Worm (Caenorhabditis elegans): ENCODE results near the gene ntp-1.

Gene ntp-1

ce11 chrIV:7824649-7825048, 30.0 kb upstream of the ntp-1 start:
- no peak for TF ChIP-seq nfyb-1 (GFP tag; IDR thresholded peaks at IDR 0.05)
- TF ChIP-seq dpl-1 (GFP tag; optimal IDR thresholded peaks at IDR 0.05): no peak
- no peak for TF ChIP-seq D2030.7 (GFP tag; IDR thresholded peaks at IDR 0.05)
- no peak for TF ChIP-seq ceh-58 (GFP tag; IDR thresholded peaks at IDR 0.05)
- no peak for TF ChIP-seq B0035.1 (tag; optimal IDR thresholded peaks at IDR 0.05)
- TF ChIP-seq pbrm-1 (GFP tag; IDR thresholded peaks at IDR 0.05): no peak
- no peak for TF ChIP-seq F52B5.7 (tag; optimal IDR thresholded peaks at IDR 0.05)
- TF ChIP-seq ztf-3 (GFP tag; optimal IDR thresholded peaks at IDR 0.05): no peak
- TF ChIP-seq T26A5.8 (tag; optimal IDR thresholded peaks at IDR 0.05): no peak
- no peak for TF ChIP-seq ztf-22 (GFP tag; optimal IDR thresholded peaks at IDR 0.05)
- TF ChIP-seq madf-6 (GFP tag; IDR thresholded peaks at IDR 0.05): no peak

DNA sequence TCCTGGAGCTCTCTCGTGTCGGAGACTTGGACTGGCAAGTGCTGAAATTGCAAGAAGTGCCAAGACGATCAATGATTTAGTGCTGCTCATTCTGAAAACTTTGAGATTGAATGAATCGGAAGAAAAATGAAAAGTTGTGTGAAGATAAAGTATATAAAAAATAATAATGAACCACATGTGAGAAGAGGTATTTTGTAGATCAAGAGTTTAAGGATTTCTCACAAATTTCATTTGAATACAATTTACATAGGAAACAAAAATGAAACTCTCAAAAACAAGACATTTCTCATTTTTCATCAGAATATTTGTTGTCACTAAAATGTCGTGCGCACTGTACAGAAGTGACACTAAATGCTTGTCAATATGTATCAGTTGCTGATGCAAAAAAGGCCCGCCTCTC, 27.9 kb upstream of the ntp-1 start, which contains the start of gene T14A8.2:
Gene T14A8.2, minus strand, starts transcription at position 101 of the 400 bp plus-strand sequence.
- TF ChIP-seq unc-130 (GFP tag; optimal IDR thresholded peaks at IDR 0.05) (no peak), bed-2 (GFP tag; IDR thresholded peaks at IDR 0.05) (no peak), ztf-3 (GFP tag; optimal IDR thresholded peaks at IDR 0.05) (no peak), chd-7 (tag; optimal IDR thresholded peaks at IDR 0.05) (no peak), nfya-1 (tag; optimal IDR thresholded peaks at IDR 0.05; ENCODE audit: borderline replicate concordance, insufficient read depth) (no peak), snpc-1.1 (tag; optimal IDR thresholded peaks at IDR 0.05; ENCODE audit: insufficient read depth) (no peak), aptf-3 (GFP tag; IDR thresholded peaks at IDR 0.05) (no peak), nfyb-1 (GFP tag; IDR thresholded peaks at IDR 0.05) (no peak), ceh-100 (GFP tag; IDR thresholded peaks at IDR 0.05) (no peak), F57C9.4 (tag; optimal IDR thresholded peaks at IDR 0.05) (no peak), zfh-2 (GFP tag; conservative IDR thresholded peaks at IDR 0.05) (no peak), ama-1 (optimal IDR thresholded peaks at IDR 0.05) (no peak), ama-1 (GFP tag; optimal IDR thresholded peaks at IDR 0.05) (no peak), C06A6.2 (GFP tag; conservative IDR thresholded peaks at IDR 0.05) (no peak), madf-8 (GFP tag; conservative IDR thresholded peaks at IDR 0.05) (no peak), egl-44 (GFP tag; IDR thresholded peaks at IDR 0.05) (no peak)

- TF ChIP-seq akir-1 (GFP tag; optimal IDR thresholded peaks at IDR 0.05) (no peak), sdz-38 (tag; optimal IDR thresholded peaks at IDR 0.05) (no peak), him-1 (tag; optimal IDR thresholded peaks at IDR 0.05) (no peak), zfh-2 (GFP tag; conservative IDR thresholded peaks at IDR 0.05) (no peak), chd-7 (tag; optimal IDR thresholded peaks at IDR 0.05) (no peak), cebp-1 (GFP tag; IDR thresholded peaks at IDR 0.05) (no peak), cebp-1 (tag; optimal IDR thresholded peaks at IDR 0.05) (peak; percentile 37), lin-35 (GFP tag; optimal IDR thresholded peaks at IDR 0.05) (peak in 1 of 3 experiments; percentile 33), ceh-27 (GFP tag; optimal IDR thresholded peaks at IDR 0.05) (peak; percentile 25), cebp-2 (GFP tag; IDR thresholded peaks at IDR 0.05) (no peak), pbrm-1 (GFP tag; IDR thresholded peaks at IDR 0.05) (no peak), hmg-1.2 (GFP tag; IDR thresholded peaks at IDR 0.05) (peak; percentile 82), unc-62 (GFP tag; optimal IDR thresholded peaks at IDR 0.05) (no peak), aptf-2 (GFP tag; conservative IDR thresholded peaks at IDR 0.05) (no peak), ztf-25 (GFP tag; IDR thresholded peaks at IDR 0.05) (no peak), B0035.1 (tag; optimal IDR thresholded peaks at IDR 0.05) (no peak), ekl-4 (GFP tag; IDR thresholded peaks at IDR 0.05) (no peak), ceh-58 (GFP tag; IDR thresholded peaks at IDR 0.05) (no peak), B0261.1 (tag; optimal IDR thresholded peaks at IDR 0.05) (no peak), pha-4 (tag; optimal IDR thresholded peaks at IDR 0.05) (no peak), F23B12.7 (tag; optimal IDR thresholded peaks at IDR 0.05; ENCODE audit: insufficient read depth) (no peak), rpc-1 (optimal IDR thresholded peaks at IDR 0.05) (no peak), rpc-1 (tag; optimal IDR thresholded peaks at IDR 0.05) (no peak), nhr-179 (tag; optimal IDR thresholded peaks at IDR 0.05) (no peak), hlh-12 (tag; optimal IDR thresholded peaks at IDR 0.05) (no peak), Y79H2A.3 (GFP tag; conservative IDR thresholded peaks at IDR 0.05) (no peak), attf-5 (GFP tag; optimal IDR thresholded peaks at IDR 0.05) (no peak), snpc-1.3 (tag; optimal IDR thresholded peaks at IDR 0.05; ENCODE audit: insufficient read depth) (no peak)
These were observed 23.2 kb upstream of the ntp-1 start, which contains the start of gene ric-3 for ce11 chrIV:7817852-7818251. Gene ric-3, plus strand, starts transcription at chrIV:7818251.
